Worm (Caenorhabditis elegans) whole organism, L3 larva: ENCODE results near the gene K01A6.6.
A peak's percentile ranks its signal among the peaks of the same experiment; 100 is the strongest.

ENCODE experiments used
- ZK546.5 ChIP-seq: sonication (generic microtip); optimal IDR thresholded peaks from 2 replicates; lab custom pipeline; 2017; ENCODE audit warnings: missing biosample characterization, missing genetic modification characterization
- ama-1 ChIP-seq: fragments of 150-350 bp; optimal IDR thresholded peaks from 2 replicates; lab custom pipeline; 2018
- ceh-16 ChIP-seq: sonication (generic microtip); optimal IDR thresholded peaks from 2 replicates; lab custom pipeline; 2017; ENCODE audit warnings: missing biosample characterization, missing genetic modification characterization
- ceh-28 ChIP-seq: fragments of 150-350 bp; optimal IDR thresholded peaks from 2 replicates; lab custom pipeline; 2014; ENCODE audit warnings: missing biosample characterization, missing genetic modification reagents, missing genetic modification characterization
- ceh-82 ChIP-seq: fragments of 150-350 bp; optimal IDR thresholded peaks from 2 replicates; lab custom pipeline; 2014; ENCODE audit warnings: missing biosample characterization, missing genetic modification characterization
- ceh-9 ChIP-seq: sonication (generic microtip); optimal IDR thresholded peaks from 2 replicates; lab custom pipeline; 2018; ENCODE audit warnings: missing biosample characterization, missing genetic modification characterization
- daf-12 ChIP-seq: fragments of 150-350 bp; optimal IDR thresholded peaks from 2 replicates; lab custom pipeline; 2014; ENCODE audit warnings: missing biosample characterization, missing genetic modification reagents, missing genetic modification characterization
- egl-27 ChIP-seq: sonication (generic microtip); optimal IDR thresholded peaks from 4 replicates; lab custom pipeline; 2017; ENCODE audit warnings: missing biosample characterization, missing genetic modification reagents, missing genetic modification characterization
- egl-5 ChIP-seq: fragments of 150-350 bp; optimal IDR thresholded peaks from 2 replicates; lab custom pipeline; 2017; ENCODE audit warnings: missing biosample characterization, missing genetic modification reagents, missing genetic modification characterization, inconsistent platforms
- elt-1 ChIP-seq: fragments of 150-350 bp; optimal IDR thresholded peaks from 2 replicates; lab custom pipeline; 2014; ENCODE audit warnings: missing biosample characterization, missing genetic modification characterization
- elt-2 ChIP-seq: sonication (generic microtip); optimal IDR thresholded peaks from 2 replicates; lab custom pipeline; 2016; ENCODE audit warnings: missing genetic modification reagents, mild to moderate bottlenecking, missing genetic modification characterization, missing compliant biosample characterization
- elt-3 ChIP-seq, 3 experiments: fragments of 150-350 bp in 1 of 3; sonication (generic microtip) in 2 of 3; optimal IDR thresholded peaks; 2 replicates in 2 of 3; 4 replicates in 1 of 3; lab custom pipeline; 2014 to 2017; ENCODE audit warnings: missing biosample characterization in 3 of 3, missing genetic modification characterization in 3 of 3
- fkh-10 ChIP-seq: sonication (generic microtip); optimal IDR thresholded peaks from 2 replicates; lab custom pipeline; 2017; ENCODE audit warnings: missing biosample characterization, missing genetic modification reagents, missing genetic modification characterization
- fkh-2 ChIP-seq: fragments of 150-350 bp; optimal IDR thresholded peaks from 2 replicates; lab custom pipeline; 2014; ENCODE audit warnings: missing biosample characterization, missing genetic modification reagents, missing genetic modification characterization
- fos-1 ChIP-seq: fragments of 150-350 bp; optimal IDR thresholded peaks from 2 replicates; lab custom pipeline; 2014; ENCODE audit warnings: missing biosample characterization, missing genetic modification characterization
- hmg-11 ChIP-seq: sonication (generic microtip); optimal IDR thresholded peaks from 2 replicates; lab custom pipeline; 2016; ENCODE audit warnings: missing genetic modification characterization, missing compliant biosample characterization
- jun-1 ChIP-seq: fragments of 150-350 bp; optimal IDR thresholded peaks from 2 replicates; lab custom pipeline; 2014; ENCODE audit warnings: missing biosample characterization, missing genetic modification reagents, missing genetic modification characterization
- lin-15B ChIP-seq: fragments of 150-350 bp; optimal IDR thresholded peaks from 2 replicates; lab custom pipeline; 2014; ENCODE audit warnings: missing biosample characterization, missing genetic modification characterization
- lin-39 ChIP-seq: fragments of 150-350 bp; optimal IDR thresholded peaks from 2 replicates; lab custom pipeline; 2018; ENCODE audit warnings: missing biosample characterization, missing genetic modification reagents, missing genetic modification characterization
- lsy-12 ChIP-seq: sonication (generic microtip); optimal IDR thresholded peaks from 2 replicates; lab custom pipeline; 2016; ENCODE audit warnings: mild to moderate bottlenecking, missing genetic modification characterization, missing compliant biosample characterization
- mdl-1 ChIP-seq: fragments of 150-350 bp; optimal IDR thresholded peaks from 2 replicates; lab custom pipeline; 2014; ENCODE audit warnings: missing biosample characterization, missing genetic modification characterization
- nfya-1 ChIP-seq: sonication (generic microtip); optimal IDR thresholded peaks from 2 replicates; lab custom pipeline; 2017; ENCODE audit warnings: missing genetic modification characterization, mild to moderate bottlenecking, missing compliant biosample characterization, antibody characterized with exemption, moderate library complexity; ENCODE audit not compliant: insufficient read depth
- nhr-11 ChIP-seq: fragments of 150-350 bp; optimal IDR thresholded peaks from 2 replicates; lab custom pipeline; 2014; ENCODE audit warnings: missing biosample characterization, missing genetic modification characterization
- nhr-23 ChIP-seq: fragments of 150-350 bp; optimal IDR thresholded peaks from 2 replicates; lab custom pipeline; 2014; ENCODE audit warnings: missing biosample characterization, missing genetic modification reagents, missing genetic modification characterization
- nhr-237 ChIP-seq: fragments of 150-350 bp; optimal IDR thresholded peaks from 2 replicates; lab custom pipeline; 2014; ENCODE audit warnings: missing biosample characterization, missing genetic modification characterization
- nhr-25 ChIP-seq: sonication (generic microtip); optimal IDR thresholded peaks from 2 replicates; lab custom pipeline; 2017; ENCODE audit warnings: missing biosample characterization, missing genetic modification characterization
- nhr-28 ChIP-seq: fragments of 150-350 bp; optimal IDR thresholded peaks from 2 replicates; lab custom pipeline; 2014; ENCODE audit warnings: missing biosample characterization, missing genetic modification characterization
- nhr-43 ChIP-seq: sonication (generic microtip); optimal IDR thresholded peaks from 2 replicates; lab custom pipeline; 2016; ENCODE audit warnings: mild to moderate bottlenecking, missing genetic modification characterization, missing compliant biosample characterization; ENCODE audit not compliant: poor library complexity, severe bottlenecking
- nhr-67 ChIP-seq: fragments of 150-350 bp; optimal IDR thresholded peaks from 2 replicates; lab custom pipeline; 2014; ENCODE audit warnings: missing biosample characterization, missing genetic modification characterization
- nhr-76 ChIP-seq: fragments of 150-350 bp; sonication (generic microtip); optimal IDR thresholded peaks from 5 replicates; lab custom pipeline; 2014; ENCODE audit warnings: missing biosample characterization, missing genetic modification characterization
- nhr-77 ChIP-seq: fragments of 150-350 bp; optimal IDR thresholded peaks from 2 replicates; lab custom pipeline; 2014; ENCODE audit warnings: missing biosample characterization, missing genetic modification characterization
- pha-4 ChIP-seq: fragments of 150-350 bp; optimal IDR thresholded peaks from 2 replicates; lab custom pipeline; 2014; ENCODE audit warnings: missing biosample characterization, missing genetic modification reagents, missing genetic modification characterization
- pqm-1 ChIP-seq: fragments of 150-350 bp; optimal IDR thresholded peaks from 2 replicates; lab custom pipeline; 2017; ENCODE audit warnings: missing biosample characterization, missing genetic modification characterization, inconsistent platforms
- sea-2 ChIP-seq: fragments of 150-350 bp; sonication (generic microtip); optimal IDR thresholded peaks from 4 replicates; lab custom pipeline; 2014; ENCODE audit warnings: missing biosample characterization, missing genetic modification reagents, missing genetic modification characterization
- skn-1 ChIP-seq: fragments of 150-350 bp; optimal IDR thresholded peaks from 2 replicates; lab custom pipeline; 2014; ENCODE audit warnings: missing biosample characterization, missing genetic modification characterization
- tbx-2 ChIP-seq: sonication (generic microtip); optimal IDR thresholded peaks from 2 replicates; lab custom pipeline; 2016; ENCODE audit warnings: mild to moderate bottlenecking, missing genetic modification characterization, missing compliant biosample characterization
- unc-39 ChIP-seq: sonication (generic microtip); optimal IDR thresholded peaks from 4 replicates; lab custom pipeline; 2017; ENCODE audit warnings: missing biosample characterization, missing genetic modification characterization
- unc-62 ChIP-seq: fragments of 150-350 bp; sonication (generic microtip); optimal IDR thresholded peaks from 4 replicates; lab custom pipeline; 2014; ENCODE audit warnings: missing biosample characterization, missing genetic modification reagents, missing genetic modification characterization
- zag-1 ChIP-seq: fragments of 150-350 bp; optimal IDR thresholded peaks from 2 replicates; lab custom pipeline; 2014; ENCODE audit warnings: missing biosample characterization, missing genetic modification characterization
- ztf-4 ChIP-seq: fragments of 150-350 bp; optimal IDR thresholded peaks from 2 replicates; lab custom pipeline; 2014; ENCODE audit warnings: missing biosample characterization, missing genetic modification characterization

Gene K01A6.6

ce11 chrIV:11735025-11735424 lies at the start of gene K01A6.6:
TSS of gene K01A6.6 (plus strand) at chrIV:11735325.
- TF ChIP-seq skn-1: no peak
- TF ChIP-seq ceh-82: no peak
- TF ChIP-seq fos-1 (tag; lab: Kevin White, UChicago): no peak
- TF ChIP-seq lsy-12 (tag; lab: Kevin White, UChicago): no peak
- no peak for TF ChIP-seq nhr-67 (tag; lab: Kevin White, UChicago)
- no peak for TF ChIP-seq nhr-237 (tag; lab: Kevin White, UChicago)
- no peak for TF ChIP-seq elt-2 (tag; lab: Kevin White, UChicago)
- TF ChIP-seq unc-62 (GFP tag; lab: Kevin White, UChicago): no peak
- no peak for TF ChIP-seq ceh-16 (tag; lab: Kevin White, UChicago)
- TF ChIP-seq ZK546.5: no peak
- no peak for TF ChIP-seq nhr-11 (tag; lab: Kevin White, UChicago)
- TF ChIP-seq unc-39 (tag; lab: Kevin White, UChicago): no peak
- TF ChIP-seq mdl-1 (tag; lab: Kevin White, UChicago): no peak
- no peak for TF ChIP-seq egl-27 (tag; lab: Kevin White, UChicago)

DNA sequence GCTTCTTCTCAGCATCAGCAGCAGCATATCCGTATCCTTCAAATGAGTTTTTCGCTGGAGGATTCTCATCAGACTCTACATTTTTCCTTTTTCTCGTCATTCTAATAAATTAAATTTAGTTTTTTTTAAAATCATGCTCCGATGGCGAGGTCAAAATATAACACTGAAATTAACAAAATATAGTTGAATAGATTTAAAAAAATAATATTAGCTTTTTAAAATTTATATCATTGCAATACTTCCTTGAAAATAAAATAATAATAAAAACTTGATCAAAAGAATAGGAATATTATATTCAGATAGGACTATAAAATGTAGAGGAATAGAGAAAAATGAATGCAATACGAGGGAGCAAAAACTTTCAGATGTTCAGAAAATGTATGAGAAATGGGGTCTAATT lies 47.1 kb upstream of the K01A6.6 start, which contains the start of gene ZK792.5:
Gene ZK792.5 (minus strand): TSS at position 101 of the 400 bp plus-strand sequence.
- TF ChIP-seq ceh-9 (tag; lab: Kevin White, UChicago): no peak
- TF ChIP-seq ceh-28 (tag; lab: Kevin White, UChicago): no peak
- no peak for TF ChIP-seq lsy-12 (tag; lab: Kevin White, UChicago)
- no peak for TF ChIP-seq skn-1

- TF ChIP-seq ceh-9 (tag; lab: Kevin White, UChicago) (no peak), zag-1 (tag; lab: Kevin White, UChicago) (no peak), elt-1 (no peak), mdl-1 (tag; lab: Kevin White, UChicago) (no peak), lin-39 (tag; lab: Kevin White, UChicago) (no peak), ztf-4 (tag; lab: Kevin White, UChicago) (no peak), jun-1 (tag; lab: Kevin White, UChicago) (no peak), egl-5 (tag; lab: Kevin White, UChicago) (no peak), pqm-1 (tag; lab: Kevin White, UChicago) (no peak), ceh-28 (tag; lab: Kevin White, UChicago) (no peak), elt-2 (tag; lab: Kevin White, UChicago) (no peak), unc-62 (GFP tag; lab: Kevin White, UChicago) (no peak), skn-1 (no peak), sea-2 (GFP tag; lab: Kevin White, UChicago) (no peak), fkh-10 (no peak)
These were observed 44.1 kb upstream of the K01A6.6 start, which contains the start of gene let-60 for ce11 chrIV:11690988-11691387. TSS of gene let-60 (minus strand) at chrIV:11691088.

ce11 chrIV:11691524-11691923 lies 43.6 kb upstream of the K01A6.6 start:
- TF ChIP-seq ZK546.5 (no peak), nhr-11 (tag; lab: Kevin White, UChicago) (no peak), elt-3 (tag; optimal IDR thresholded peaks at IDR 0.05; lab: Kevin White, UChicago) (no peak), skn-1 (no peak), ceh-82 (no peak), pha-4 (no peak), fkh-2 (tag; lab: Kevin White, UChicago) (no peak), nhr-77 (tag; lab: Kevin White, UChicago) (no peak), lin-39 (tag; lab: Kevin White, UChicago) (peak; percentile 27)

DNA sequence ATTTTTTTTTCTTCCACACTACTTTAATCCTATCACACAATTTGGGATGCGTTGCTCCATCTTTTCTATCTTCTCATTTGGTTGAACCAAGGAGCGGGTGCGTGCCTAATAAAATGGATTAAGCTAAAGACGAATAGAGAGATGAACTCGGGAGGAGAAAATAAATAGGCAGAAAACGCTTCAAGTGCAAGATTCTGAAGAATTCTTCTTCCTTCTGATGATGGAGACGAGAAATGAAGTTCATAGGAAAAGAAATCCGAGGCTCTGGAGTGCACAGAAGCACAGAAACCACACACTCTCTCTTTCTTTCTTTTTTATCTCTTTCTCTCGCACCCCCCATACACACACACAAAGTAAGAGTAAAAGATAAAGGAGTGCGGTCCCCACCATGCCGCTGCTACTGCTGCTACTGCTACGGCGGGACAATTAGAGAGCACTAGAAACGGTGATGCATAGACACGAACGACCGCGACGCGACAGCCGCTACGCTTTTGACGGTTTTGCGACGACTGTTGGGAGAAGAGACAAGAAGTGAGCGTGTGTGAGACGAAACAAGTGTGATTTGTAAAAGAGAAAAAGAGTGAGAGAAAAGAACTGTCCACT lies 43.0 kb upstream of the K01A6.6 start:
- TF ChIP-seq nhr-77 (tag; lab: Kevin White, UChicago) (no peak), ceh-82 (peak; percentile 7), egl-5 (tag; lab: Kevin White, UChicago) (no peak), fkh-10 (peak; percentile 41), ZK546.5 (no peak), ama-1 (lab: Kevin White, UChicago) (peak; percentile 47), daf-12 (no peak), nhr-76 (tag; lab: Kevin White, UChicago) (no peak), pqm-1 (tag; lab: Kevin White, UChicago) (peak; percentile 88), lin-15B (tag; lab: Kevin White, UChicago) (peak; percentile 62), lsy-12 (tag; lab: Kevin White, UChicago) (peak; percentile 51), skn-1 (peak; percentile 47), nhr-43 (tag; lab: Kevin White, UChicago) (no peak), hmg-11 (tag; lab: Kevin White, UChicago) (peak; percentile 64), elt-2 (tag; lab: Kevin White, UChicago) (peak; percentile 96), ceh-28 (tag; lab: Kevin White, UChicago) (peak; percentile 51), lin-39 (tag; lab: Kevin White, UChicago) (peak; percentile 73), unc-62 (GFP tag; lab: Kevin White, UChicago) (peak; percentile 33), tbx-2 (tag; lab: Kevin White, UChicago) (peak; percentile 38), nhr-28 (tag; lab: Kevin White, UChicago) (no peak), nhr-237 (tag; lab: Kevin White, UChicago) (no peak), unc-39 (tag; lab: Kevin White, UChicago) (peak; percentile 24), nhr-23 (tag; lab: Kevin White, UChicago) (peak; percentile 75), ztf-4 (tag; lab: Kevin White, UChicago) (no peak), nfya-1 (tag; lab: Kevin White, UChicago) (peak; percentile 84), nhr-25 (tag; lab: Kevin White, UChicago) (peak; percentile 86), egl-27 (tag; lab: Kevin White, UChicago) (peak; percentile 26), fos-1 (tag; lab: Kevin White, UChicago) (peak; percentile 1), sea-2 (GFP tag; lab: Kevin White, UChicago) (no peak), elt-3 (tag; optimal IDR thresholded peaks at IDR 0.05; lab: Kevin White, UChicago) (peak in 2 of 3 experiments; percentile 51 to 61)
